Fruit fly (Drosophila melanogaster) whole organism, pupa: Measurements from ENCODE around the gene hng2.

Experiments used
- CG13204 ChIP-seq: fragments of 200-800 bp; sonication (Bioruptor generic); optimal IDR thresholded peaks from 2 replicates; lab custom pipeline; 2018; ENCODE audit warnings: missing biosample characterization, mild to moderate bottlenecking, missing genetic modification characterization, moderate library complexity
- CG17806 ChIP-seq: fragments of 200-800 bp; sonication (Bioruptor generic); optimal IDR thresholded peaks from 2 replicates; lab custom pipeline; 2018; ENCODE audit warnings: missing biosample characterization, mild to moderate bottlenecking, missing genetic modification characterization, moderate library complexity
- CG32121 ChIP-seq: fragments of 200-800 bp; sonication (Bioruptor generic); IDR thresholded peaks from 2 replicates; pipeline ENCODE4 v1.3.6; 2022; ENCODE audit warnings: missing biosample characterization, missing genetic modification characterization
- CG4496 ChIP-seq: fragments of 200-800 bp; sonication (Bioruptor generic); IDR thresholded peaks from 3 replicates; pipeline ENCODE4 v1.3.6; 2022; ENCODE audit warnings: missing biosample characterization, missing genetic modification characterization
- CG8159 ChIP-seq: fragments of 200-800 bp; sonication (Bioruptor generic); optimal IDR thresholded peaks from 3 replicates; lab custom pipeline; 2018; ENCODE audit warnings: missing biosample characterization, mild to moderate bottlenecking, missing genetic modification characterization, moderate library complexity
- CG9948 ChIP-seq: fragments of 200-800 bp; sonication (Bioruptor generic); optimal IDR thresholded peaks from 2 replicates; lab custom pipeline; 2018; ENCODE audit warnings: missing biosample characterization, mild to moderate bottlenecking, missing genetic modification characterization, moderate library complexity
- D1 ChIP-seq: fragments of 200-800 bp; sonication (Bioruptor generic); optimal IDR thresholded peaks from 2 replicates; lab custom pipeline; 2018; ENCODE audit warnings: missing biosample characterization, mild to moderate bottlenecking, missing genetic modification characterization, moderate library complexity
- EcR ChIP-seq: fragments of 200-800 bp; sonication (Bioruptor generic); optimal IDR thresholded peaks from 3 replicates; lab custom pipeline; 2019; ENCODE audit warnings: missing biosample characterization, missing genetic modification characterization, mild to moderate bottlenecking, moderate library complexity, missing genetic modification reagents
- Ets98B ChIP-seq: fragments of 200-800 bp; sonication (Bioruptor generic); IDR thresholded peaks from 2 replicates; pipeline ENCODE4 v1.3.6; 2022; ENCODE audit warnings: missing biosample characterization, missing genetic modification characterization
- Pif1B ChIP-seq: fragments of 200-800 bp; sonication (Bioruptor generic); optimal IDR thresholded peaks from 3 replicates; lab custom pipeline; 2016; ENCODE audit warnings: missing biosample characterization, missing genetic modification characterization
- Snoo ChIP-seq: fragments of 200-800 bp; sonication (Bioruptor generic); optimal IDR thresholded peaks from 3 replicates; lab custom pipeline; 2017; ENCODE audit warnings: missing biosample characterization, mild to moderate bottlenecking, missing genetic modification characterization, inconsistent platforms
- fd96Ca ChIP-seq: fragments of 200-800 bp; sonication (Bioruptor generic); IDR thresholded peaks from 3 replicates; pipeline ENCODE4 v1.3.6; 2022; ENCODE audit warnings: missing biosample characterization, missing genetic modification characterization
- rn ChIP-seq: fragments of 200-800 bp; sonication (Bioruptor generic); IDR thresholded peaks from 2 replicates; pipeline ENCODE4 v1.3.6; 2022; ENCODE audit warnings: missing biosample characterization, missing genetic modification characterization

- no peak for TF ChIP-seq CG13204
- no peak for TF ChIP-seq EcR (GFP tag; lab: Kevin White, UChicago)
- no peak for TF ChIP-seq CG32121 (GFP tag; lab: Robert Waterston, UW)
- no peak for TF ChIP-seq Snoo (tag; lab: Kevin White, UChicago)
- TF ChIP-seq CG9948 (tag; lab: Kevin White, UChicago): no peak
- TF ChIP-seq Ets98B (GFP tag; lab: Robert Waterston, UW): no peak
- no peak for TF ChIP-seq fd96Ca (GFP tag; lab: Robert Waterston, UW)
- TF ChIP-seq D1 (tag; lab: Kevin White, UChicago): no peak
- no peak for TF ChIP-seq Pif1B (GFP tag; lab: Kevin White, UChicago)
- no peak for TF ChIP-seq rn (GFP tag; lab: Robert Waterston, UW)
- no peak for TF ChIP-seq CG8159 (tag; lab: Kevin White, UChicago)
- no peak for TF ChIP-seq CG17806 (tag; lab: Kevin White, UChicago)
- TF ChIP-seq CG4496 (GFP tag; lab: Robert Waterston, UW): no peak
Observed at dm6 chr3R:8848190-8848589, 42.1 kb downstream of the hng2 start.
